Worm (Caenorhabditis elegans) whole organism, L2 larva: ENCODE measurements around the gene utx-1.

Experiments used
- C34F6.9 ChIP-seq: fragments of 150-350 bp; optimal IDR thresholded peaks from 2 replicates; lab custom pipeline; 2014; ENCODE audit warnings: missing biosample characterization, missing genetic modification characterization
- ZK546.5 ChIP-seq: sonication (generic microtip); optimal IDR thresholded peaks from 2 replicates; lab custom pipeline; 2017; ENCODE audit warnings: missing biosample characterization, missing genetic modification characterization
- elt-3 ChIP-seq: sonication (generic microtip); optimal IDR thresholded peaks from 2 replicates; lab custom pipeline; 2017; ENCODE audit warnings: missing biosample characterization, missing genetic modification characterization
- lin-13 ChIP-seq: fragments of 150-350 bp; optimal IDR thresholded peaks from 2 replicates; lab custom pipeline; 2014; ENCODE audit warnings: missing biosample characterization, missing genetic modification reagents, missing genetic modification characterization
- lsy-2 ChIP-seq, 2 experiments: fragments of 150-350 bp in 1 of 2; sonication (generic microtip) in 1 of 2; optimal IDR thresholded peaks; 2 replicates each; lab custom pipeline; 2014 to 2017; ENCODE audit warnings: missing biosample characterization in 2 of 2, missing genetic modification characterization in 2 of 2
- nhr-129 ChIP-seq: fragments of 150-350 bp; optimal IDR thresholded peaks from 2 replicates; lab custom pipeline; 2014; ENCODE audit warnings: missing biosample characterization, missing genetic modification characterization
- nhr-6 ChIP-seq: fragments of 150-350 bp; optimal IDR thresholded peaks from 2 replicates; lab custom pipeline; 2014; ENCODE audit warnings: missing biosample characterization, missing genetic modification characterization
- peb-1 ChIP-seq: fragments of 150-350 bp; optimal IDR thresholded peaks from 2 replicates; lab custom pipeline; 2014; ENCODE audit warnings: missing biosample characterization, missing genetic modification characterization
- skn-1 ChIP-seq: sonication (generic microtip); optimal IDR thresholded peaks from 2 replicates; lab custom pipeline; 2017; ENCODE audit warnings: missing biosample characterization, missing genetic modification characterization
- unc-62 ChIP-seq: fragments of 150-350 bp; optimal IDR thresholded peaks from 2 replicates; lab custom pipeline; 2014; ENCODE audit warnings: missing biosample characterization, missing genetic modification reagents, missing genetic modification characterization
- ztf-11 ChIP-seq: sonication (generic microtip); optimal IDR thresholded peaks from 2 replicates; lab custom pipeline; 2017; ENCODE audit warnings: missing biosample characterization, missing genetic modification characterization

- TF ChIP-seq elt-3 = no peak
- TF ChIP-seq peb-1 = no peak
- no peak for TF ChIP-seq lsy-2 (tag; optimal IDR thresholded peaks at IDR 0.05; lab: Kevin White, UChicago)
- no peak for TF ChIP-seq ZK546.5 (tag; lab: Kevin White, UChicago)
- no peak for TF ChIP-seq lin-13 (GFP tag; lab: Kevin White, UChicago)
- TF ChIP-seq nhr-6 (tag; lab: Kevin White, UChicago) = no peak
- TF ChIP-seq C34F6.9 (tag; lab: Kevin White, UChicago) = no peak
- TF ChIP-seq skn-1 (tag; lab: Kevin White, UChicago) = no peak
- no peak for TF ChIP-seq unc-62 (GFP tag; lab: Kevin White, UChicago)
- no peak for TF ChIP-seq nhr-129
- no peak for TF ChIP-seq ztf-11 (tag; lab: Kevin White, UChicago)
Observed at ce11 chrX:8536791-8537190, 20.2 kb upstream of the utx-1 start, which contains the start of gene nspc-3.
